Fruit fly (Drosophila melanogaster): Measurements from ENCODE around the gene Datp.

dm6 chr2L:9907320-9908256 is 31.0 kb downstream of the Datp start:
- TF ChIP-seq CG8478 (optimal IDR thresholded peaks at IDR 0.05) (no peak), usp (GFP tag; optimal IDR thresholded peaks at IDR 0.05) (no peak), EcR (GFP tag; optimal IDR thresholded peaks at IDR 0.05) (no peak), psq (optimal IDR thresholded peaks at IDR 0.05) (no peak), Dll (optimal IDR thresholded peaks at IDR 0.05) (no peak)
